Fruit fly (Drosophila melanogaster): ENCODE results near the gene pll.

Gene pll

DNA sequence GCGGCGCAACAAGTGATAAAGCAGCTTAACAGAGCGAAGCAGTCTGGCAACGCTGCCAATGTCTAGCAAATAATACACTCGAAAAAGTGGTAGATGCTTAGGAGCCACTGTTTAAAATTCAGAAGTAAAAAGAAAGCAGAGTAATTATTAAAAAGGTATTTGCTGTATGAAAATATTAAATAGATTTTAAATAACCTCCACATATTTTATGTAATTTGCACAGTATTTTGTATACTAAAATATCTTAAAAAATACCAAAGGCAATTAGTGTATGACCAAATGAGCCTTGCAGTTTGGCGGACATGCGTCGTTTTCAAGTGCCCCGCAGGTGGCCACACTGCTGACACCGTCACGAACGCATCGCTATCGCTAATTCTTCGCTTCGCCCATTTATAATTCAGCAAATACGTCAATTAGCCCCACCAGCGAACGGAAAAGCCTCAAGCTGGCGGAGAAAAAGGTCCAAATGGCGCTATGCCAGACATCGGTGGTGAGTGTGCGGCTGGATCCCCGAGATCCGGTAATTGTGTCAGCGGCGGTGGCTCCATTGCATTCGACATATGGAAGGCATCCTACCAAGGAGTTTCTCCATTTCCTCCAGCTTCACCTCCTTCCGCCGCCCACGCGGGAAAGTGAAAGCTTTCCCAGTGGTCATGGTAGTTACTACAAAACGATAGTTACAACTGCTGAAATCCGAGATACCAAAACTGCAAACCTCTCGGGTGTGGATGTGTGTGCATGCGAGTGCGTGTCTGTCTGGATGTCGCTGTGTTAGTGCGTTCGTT, at the start of gene pll (continued):
- TF ChIP-seq Usf (GFP tag; optimal IDR thresholded peaks at IDR 0.05), result no peak
- 0 out of 2 replicates have a peak, but pooled peaks have one; percentile 26 for TF ChIP-seq CG17612 (GFP tag; IDR thresholded peaks at IDR 0.05)
- TF ChIP-seq CG6813 (GFP tag; optimal IDR thresholded peaks at IDR 0.05), result peak; percentile 39
- peak; percentile 77 for TF ChIP-seq Nf-YA (GFP tag; IDR thresholded peaks at IDR 0.05)
- peak; percentile 53 for TF ChIP-seq CG4854 (GFP tag; optimal IDR thresholded peaks at IDR 0.05)
- peak; percentile 40 for TF ChIP-seq CG17802 (tag; optimal IDR thresholded peaks at IDR 0.05)
- TF ChIP-seq zfh1 (GFP tag; IDR thresholded peaks at IDR 0.05), result peak; percentile 91
- peak; percentile 64 for TF ChIP-seq CG8944 (GFP tag; optimal IDR thresholded peaks at IDR 0.05)
- peak; percentile 6 for TF ChIP-seq CG4328 (GFP tag; optimal IDR thresholded peaks at IDR 0.05)
- TF ChIP-seq vnd (GFP tag; IDR thresholded peaks at IDR 0.05; ENCODE audit: partially characterized antibody), result 0 out of 3 replicates have a peak, but pooled peaks have one; percentile 9
- TF ChIP-seq MESR4 (GFP tag; optimal IDR thresholded peaks at IDR 0.05), result peak; percentile 76
- no peak for TF ChIP-seq CG1832 (GFP tag; optimal IDR thresholded peaks at IDR 0.05)
- TF ChIP-seq CG10209 (GFP tag; optimal IDR thresholded peaks at IDR 0.05), result peak; percentile 69
- TF ChIP-seq eve (GFP tag; optimal IDR thresholded peaks at IDR 0.05), result no peak
- peak; percentile 40 for TF ChIP-seq CG33557 (GFP tag; optimal IDR thresholded peaks at IDR 0.05)
- peak; percentile 46 for TF ChIP-seq Dp (GFP tag; optimal IDR thresholded peaks at IDR 0.05)
- TF ChIP-seq CG9817 (tag; optimal IDR thresholded peaks at IDR 0.05), result peak; percentile 81
- peak; percentile 86 for TF ChIP-seq CG16779 (GFP tag; IDR thresholded peaks at IDR 0.05)
- TF ChIP-seq CoRest (tag; optimal IDR thresholded peaks at IDR 0.05), result peak; percentile 84
- peak; percentile 66 for TF ChIP-seq Fer2 (tag; optimal IDR thresholded peaks at IDR 0.05)
- peak; percentile 93 for TF ChIP-seq pzg (GFP tag; optimal IDR thresholded peaks at IDR 0.05)
- no peak for TF ChIP-seq nerfin-2 (GFP tag; IDR thresholded peaks at IDR 0.05; ENCODE audit: partially characterized antibody)
- TF ChIP-seq CG15514 (GFP tag; optimal IDR thresholded peaks at IDR 0.05), result peak; percentile 79
- TF ChIP-seq CG30020 (tag; optimal IDR thresholded peaks at IDR 0.05), result no peak
- peak; percentile 40 for TF ChIP-seq salm (tag; optimal IDR thresholded peaks at IDR 0.05)
- peak; percentile 78 for TF ChIP-seq p53 (GFP tag; optimal IDR thresholded peaks at IDR 0.05)
- no peak for TF ChIP-seq mld (GFP tag; IDR thresholded peaks at IDR 0.05; ENCODE audit: partially characterized antibody)
- TF ChIP-seq CG16863 (GFP tag; optimal IDR thresholded peaks at IDR 0.05), result peak; percentile 61
- TF ChIP-seq HmgD (GFP tag; optimal IDR thresholded peaks at IDR 0.05), result peak; percentile 63
- TF ChIP-seq ssp (GFP tag; IDR thresholded peaks at IDR 0.05), result peak; percentile 82
- peak; percentile 10 for TF ChIP-seq Mes4 (GFP tag; optimal IDR thresholded peaks at IDR 0.05)
- peak; percentile 87 for TF ChIP-seq Atf6 (GFP tag; IDR thresholded peaks at IDR 0.05)
- peak; percentile 90 for TF ChIP-seq Dbx (GFP tag; IDR thresholded peaks at IDR 0.05)
- peak; percentile 74 for TF ChIP-seq E2f2 (GFP tag; IDR thresholded peaks at IDR 0.05)
- peak; percentile 66; the same call in 1 of the 3 replicates for TF ChIP-seq CG2199 (GFP tag; IDR thresholded peaks at IDR 0.05)
- TF ChIP-seq ase (GFP tag; IDR thresholded peaks at IDR 0.05), result peak; percentile 95
- TF ChIP-seq CG14441 (GFP tag; IDR thresholded peaks at IDR 0.05), result peak; percentile 93
- TF ChIP-seq CG3726 (GFP tag; IDR thresholded peaks at IDR 0.05), result peak; percentile 79; the same call in 2 of the 3 replicates
- peak; percentile 46; the same call in 1 of the 2 replicates for TF ChIP-seq Ravus (GFP tag; IDR thresholded peaks at IDR 0.05)
- TF ChIP-seq Dfd (GFP tag; optimal IDR thresholded peaks at IDR 0.05), result no peak
- peak; percentile 65 for TF ChIP-seq dati (GFP tag; IDR thresholded peaks at IDR 0.05)
- peak; percentile 68 for TF ChIP-seq onecut (GFP tag; IDR thresholded peaks at IDR 0.05)
- TF ChIP-seq CG8478 (optimal IDR thresholded peaks at IDR 0.05), result no peak
- peak; percentile 40 for TF ChIP-seq ftz-f1 (GFP tag; optimal IDR thresholded peaks at IDR 0.05)
- TF ChIP-seq Optix (GFP tag; IDR thresholded peaks at IDR 0.05), result 0 out of 3 replicates have a peak, but pooled peaks have one; percentile 41
- TF ChIP-seq shn (GFP tag; optimal IDR thresholded peaks at IDR 0.05), result peak; percentile 63
- TF ChIP-seq CG2712 (tag; optimal IDR thresholded peaks at IDR 0.05), result peak; percentile 90
- TF ChIP-seq ewg (GFP tag; optimal IDR thresholded peaks at IDR 0.05), result peak; percentile 81
- peak; percentile 42 for TF ChIP-seq twi (tag; optimal IDR thresholded peaks at IDR 0.05)

Data from whole organism, embryonic.